Worm (Caenorhabditis elegans) whole organism, young adult: ENCODE data around the gene F02C12.1.
A peak's percentile ranks its signal among the peaks of the same experiment; 100 is the strongest.

Experiments used
- B0336.3 ChIP-seq: fragments of 200-800 bp; sonication (Bioruptor generic); IDR thresholded peaks from 2 replicates; pipeline ENCODE4 v1.3.6; 2022; ENCODE audit warnings: missing genetic modification characterization, missing compliant biosample characterization
- F52B5.7 ChIP-seq: sonication (generic microtip); optimal IDR thresholded peaks from 2 replicates; lab custom pipeline; 2016; ENCODE audit warnings: mild to moderate bottlenecking, missing genetic modification characterization, missing compliant biosample characterization
- F55B11.4 ChIP-seq: sonication (generic microtip); optimal IDR thresholded peaks from 2 replicates; lab custom pipeline; 2016; ENCODE audit warnings: missing compliant biosample characterization, missing genetic modification characterization, borderline replicate concordance; ENCODE audit not compliant: insufficient read depth
- T07F8.4 ChIP-seq: sonication (generic microtip); optimal IDR thresholded peaks from 2 replicates; lab custom pipeline; 2016; ENCODE audit warnings: mild to moderate bottlenecking, missing genetic modification characterization, moderate library complexity, missing compliant biosample characterization
- Y67H2A.10 ChIP-seq: fragments of 200-800 bp; sonication (Bioruptor generic); conservative IDR thresholded peaks from 2 replicates; pipeline ENCODE4 v1.3.6; 2022; ENCODE audit warnings: missing genetic modification reagents, missing genetic modification characterization, missing compliant biosample characterization
- Y95B8A.8 ChIP-seq: fragments of 200-800 bp; sonication (Bioruptor generic); IDR thresholded peaks from 2 replicates; pipeline ENCODE4 v1.3.6; 2022; ENCODE audit warnings: missing genetic modification reagents, missing genetic modification characterization, missing compliant biosample characterization
- aptf-2 ChIP-seq: fragments of 200-800 bp; sonication (Bioruptor generic); conservative IDR thresholded peaks from 2 replicates; pipeline ENCODE4 v1.3.6; 2022; ENCODE audit warnings: missing genetic modification reagents, missing genetic modification characterization, missing compliant biosample characterization
- aptf-3 ChIP-seq: fragments of 200-800 bp; sonication (Bioruptor generic); IDR thresholded peaks from 2 replicates; pipeline ENCODE4 v1.3.6; 2022; ENCODE audit warnings: missing genetic modification characterization, missing compliant biosample characterization
- atf-7 ChIP-seq: sonication (generic microtip); optimal IDR thresholded peaks from 2 replicates; lab custom pipeline; 2017; ENCODE audit warnings: mild to moderate bottlenecking, missing genetic modification characterization, missing compliant biosample characterization
- cebp-1 ChIP-seq, 2 experiments: fragments of 200-800 bp in 1 of 2; sonication (Bioruptor generic) in 1 of 2; sonication (generic microtip) in 1 of 2; IDR thresholded peaks in 1 of 2; optimal IDR thresholded peaks in 1 of 2; 2 replicates each; pipeline versions ENCODE4 v1.3.6 to Lab custom; 2017 to 2022; ENCODE audit warnings: missing compliant biosample characterization in 2 of 2, missing genetic modification characterization in 2 of 2, mild to moderate bottlenecking in 1 of 2, missing genetic modification reagents in 1 of 2, moderate library complexity in 1 of 2
- ceh-100 ChIP-seq: fragments of 200-800 bp; sonication (Bioruptor generic); IDR thresholded peaks from 2 replicates; pipeline ENCODE4 v1.3.6; 2022; ENCODE audit warnings: missing genetic modification reagents, missing genetic modification characterization, missing compliant biosample characterization
- ceh-27 ChIP-seq: fragments of 200-800 bp; sonication (Bioruptor generic); optimal IDR thresholded peaks from 2 replicates; lab custom pipeline; 2018; ENCODE audit warnings: mild to moderate bottlenecking, missing genetic modification characterization, moderate library complexity, missing compliant biosample characterization
- ceh-79 ChIP-seq: sonication (generic microtip); optimal IDR thresholded peaks from 2 replicates; lab custom pipeline; 2017; ENCODE audit warnings: mild to moderate bottlenecking, missing genetic modification characterization, missing compliant biosample characterization
- dpff-1 ChIP-seq: sonication (generic microtip); optimal IDR thresholded peaks from 2 replicates; lab custom pipeline; 2017; ENCODE audit warnings: mild to moderate bottlenecking, missing genetic modification characterization, missing compliant biosample characterization
- hmg-20 ChIP-seq: fragments of 200-800 bp; sonication (Bioruptor generic); IDR thresholded peaks from 2 replicates; pipeline ENCODE4 v1.3.6; 2022; ENCODE audit warnings: missing genetic modification reagents, missing genetic modification characterization, missing compliant biosample characterization
- madf-3 ChIP-seq: fragments of 200-800 bp; sonication (Bioruptor generic); IDR thresholded peaks from 2 replicates; pipeline ENCODE4 v1.3.6; 2022; ENCODE audit warnings: missing genetic modification reagents, missing genetic modification characterization, missing compliant biosample characterization
- mcd-1 ChIP-seq: fragments of 200-800 bp; sonication (Bioruptor generic); IDR thresholded peaks from 2 replicates; pipeline ENCODE4 v1.3.6; 2022; ENCODE audit warnings: missing genetic modification reagents, missing genetic modification characterization, missing compliant biosample characterization
- mxl-1 ChIP-seq: sonication (generic microtip); optimal IDR thresholded peaks from 2 replicates; lab custom pipeline; 2016; ENCODE audit warnings: missing genetic modification characterization, missing compliant biosample characterization
- nfyb-1 ChIP-seq: fragments of 200-800 bp; sonication (Bioruptor generic); IDR thresholded peaks from 2 replicates; pipeline ENCODE4 v1.3.6; 2022; ENCODE audit warnings: missing genetic modification reagents, missing genetic modification characterization, missing compliant biosample characterization
- nhr-179 ChIP-seq: sonication (generic microtip); optimal IDR thresholded peaks from 2 replicates; lab custom pipeline; 2016; ENCODE audit warnings: mild to moderate bottlenecking, missing genetic modification characterization, missing compliant biosample characterization
- nhr-80 ChIP-seq: sonication (generic microtip); optimal IDR thresholded peaks from 2 replicates; lab custom pipeline; 2016; ENCODE audit warnings: missing genetic modification characterization, missing compliant biosample characterization
- rcor-1 ChIP-seq: fragments of 200-800 bp; sonication (Bioruptor generic); IDR thresholded peaks from 2 replicates; pipeline ENCODE4 v1.3.6; 2022; ENCODE audit warnings: missing genetic modification reagents, missing genetic modification characterization, missing compliant biosample characterization
- sea-2 ChIP-seq: fragments of 200-800 bp; sonication (Bioruptor generic); IDR thresholded peaks from 2 replicates; pipeline ENCODE4 v1.3.6; 2022; ENCODE audit warnings: missing genetic modification characterization, missing compliant biosample characterization
- snpc-4 ChIP-seq, 5 experiments: fragments of 150-350 bp in 1 of 5; sonication (generic microtip) in 4 of 5; optimal IDR thresholded peaks; 2 replicates each; lab custom pipeline; 2014 to 2018; ENCODE audit warnings: missing genetic modification characterization in 5 of 5, missing biosample characterization in 3 of 5, antibody characterized with exemption in 2 of 5, mild to moderate bottlenecking in 2 of 5, missing compliant biosample characterization in 2 of 5, missing genotype in 2 of 5, moderate library complexity in 2 of 5, missing genetic modification reagents in 1 of 5
- sptf-2 ChIP-seq: fragments of 200-800 bp; sonication (Bioruptor generic); optimal IDR thresholded peaks from 2 replicates; lab custom pipeline; 2018; ENCODE audit warnings: mild to moderate bottlenecking, missing genetic modification characterization, missing compliant biosample characterization
- tbx-9 ChIP-seq: sonication (generic microtip); optimal IDR thresholded peaks from 2 replicates; lab custom pipeline; 2016; ENCODE audit warnings: borderline replicate concordance, missing genetic modification characterization, inconsistent platforms, missing compliant biosample characterization
- unc-62 ChIP-seq: fragments of 150-350 bp; optimal IDR thresholded peaks from 2 replicates; lab custom pipeline; 2014; ENCODE audit warnings: missing biosample characterization, missing genetic modification reagents, missing genetic modification characterization
- zim-3 ChIP-seq: sonication (generic microtip); optimal IDR thresholded peaks from 2 replicates; lab custom pipeline; 2017; ENCODE audit warnings: mild to moderate bottlenecking, missing genetic modification characterization, moderate library complexity, missing compliant biosample characterization
- ztf-18 ChIP-seq: sonication (generic microtip); optimal IDR thresholded peaks from 2 replicates; lab custom pipeline; 2016; ENCODE audit warnings: missing genotype, mild to moderate bottlenecking, missing genetic modification characterization, missing compliant biosample characterization
- ztf-22 ChIP-seq: fragments of 200-800 bp; sonication (Bioruptor generic); optimal IDR thresholded peaks from 2 replicates; lab custom pipeline; 2018; ENCODE audit warnings: mild to moderate bottlenecking, missing genetic modification characterization, moderate library complexity, missing compliant biosample characterization
- ztf-26 ChIP-seq: sonication (generic microtip); optimal IDR thresholded peaks from 2 replicates; lab custom pipeline; 2017; ENCODE audit warnings: missing genetic modification characterization, missing compliant biosample characterization
- ztf-3 ChIP-seq: fragments of 200-800 bp; sonication (Bioruptor generic); optimal IDR thresholded peaks from 2 replicates; lab custom pipeline; 2018; ENCODE audit warnings: mild to moderate bottlenecking, missing genetic modification characterization, missing compliant biosample characterization

F02C12.1 gene

DNA sequence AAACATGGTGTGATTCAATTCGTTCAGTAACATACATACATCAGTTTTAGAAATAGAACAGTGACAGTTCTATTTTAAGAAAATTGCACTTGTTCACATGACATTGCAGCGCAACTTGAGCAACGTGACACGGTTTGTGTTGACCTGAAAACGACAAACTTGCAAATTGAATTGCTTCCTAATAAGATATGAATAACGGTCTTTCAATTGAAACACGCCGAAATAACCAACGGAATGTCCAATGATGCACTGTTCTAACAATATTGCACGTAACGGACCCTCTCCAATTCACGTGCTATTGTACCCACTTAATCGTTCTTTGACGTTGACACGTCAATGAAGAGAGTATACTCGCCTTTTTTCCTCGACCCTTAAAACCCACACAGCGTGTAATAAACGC is 42.1 kb upstream of the F02C12.1 start (continued):
- TF ChIP-seq cebp-1 (GFP tag; IDR thresholded peaks at IDR 0.05; lab: Robert Waterston, UW) (no peak), cebp-1 (tag; optimal IDR thresholded peaks at IDR 0.05; lab: Kevin White, UChicago) (peak; percentile 19), ceh-79 (tag; lab: Kevin White, UChicago) (no peak), ztf-26 (tag; lab: Kevin White, UChicago) (peak; percentile 19), rcor-1 (GFP tag; lab: Robert Waterston, UW) (no peak), mxl-1 (tag; lab: Kevin White, UChicago) (no peak), unc-62 (GFP tag; lab: Kevin White, UChicago) (peak; percentile 18), nfyb-1 (GFP tag; lab: Robert Waterston, UW) (0 out of 2 replicates have a peak, but pooled peaks have one; percentile 26), snpc-4 (GFP tag; optimal IDR thresholded peaks at IDR 0.05; lab: Kevin White, UChicago) (no peak), snpc-4 (tag; optimal IDR thresholded peaks at IDR 0.05; lab: Kevin White, UChicago) (no peak), dpff-1 (tag; lab: Kevin White, UChicago) (no peak), ceh-100 (GFP tag; lab: Robert Waterston, UW) (no peak), tbx-9 (tag; lab: Kevin White, UChicago) (no peak)

DNA sequence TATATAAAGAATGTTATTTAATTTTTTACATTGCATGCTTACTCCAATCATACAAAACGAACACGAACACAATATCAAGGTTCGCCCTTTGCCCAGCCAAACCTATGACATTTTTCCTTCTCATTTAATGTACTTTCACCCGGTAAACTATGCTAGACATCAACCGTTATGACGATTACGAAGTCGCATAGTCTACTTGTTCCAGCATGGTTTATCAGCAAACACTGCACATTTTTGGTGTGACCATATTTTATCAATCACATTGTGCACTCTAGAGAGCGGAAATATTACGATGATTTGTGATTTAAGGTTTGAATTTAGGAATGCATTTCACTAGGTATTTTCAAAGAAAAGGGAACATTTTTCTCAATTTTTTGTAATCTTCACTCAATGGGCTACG is 41.3 kb upstream of the F02C12.1 start:
- peak; percentile 90 for TF ChIP-seq nhr-80 (tag; lab: Kevin White, UChicago)
- no peak for TF ChIP-seq ztf-3 (GFP tag; lab: Kevin White, UChicago)
- no peak for TF ChIP-seq hmg-20 (GFP tag; lab: Robert Waterston, UW)
- no peak for TF ChIP-seq sea-2 (GFP tag; lab: Robert Waterston, UW)
- peak; percentile 35 for TF ChIP-seq atf-7 (tag; lab: Kevin White, UChicago)
- TF ChIP-seq ztf-22 (GFP tag; lab: Kevin White, UChicago): no peak
- TF ChIP-seq Y67H2A.10 (GFP tag; lab: Robert Waterston, UW): no peak
- no peak for TF ChIP-seq cebp-1 (GFP tag; IDR thresholded peaks at IDR 0.05; lab: Robert Waterston, UW)
- TF ChIP-seq cebp-1 (tag; optimal IDR thresholded peaks at IDR 0.05; lab: Kevin White, UChicago): peak; percentile 38

DNA sequence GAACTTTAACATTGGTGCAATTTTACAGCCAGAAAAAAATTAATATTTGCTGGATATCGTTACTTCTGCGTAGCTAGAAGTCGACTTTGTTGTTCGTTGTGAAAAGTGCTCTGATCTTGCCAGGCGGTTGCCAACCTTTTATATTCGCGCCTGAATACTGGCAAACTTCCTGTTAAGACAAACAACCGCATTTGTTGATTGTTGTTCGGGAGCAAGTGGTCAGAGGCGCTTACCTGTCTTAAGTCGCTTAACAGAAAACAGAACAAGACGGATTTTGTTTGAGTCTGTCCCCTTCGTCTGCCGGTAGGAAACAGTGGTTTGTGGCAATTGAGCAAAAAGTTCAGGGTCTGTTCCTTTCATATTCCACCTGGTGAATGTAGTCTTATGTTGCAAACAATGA is 39.4 kb upstream of the F02C12.1 start, which contains the start of gene C49F8.15:
Gene C49F8.15, minus strand, starts transcription at position 101 of the 400 bp plus-strand sequence.
- TF ChIP-seq zim-3 (tag; lab: Kevin White, UChicago): no peak
- TF ChIP-seq mcd-1 (GFP tag; lab: Robert Waterston, UW): no peak
- no peak for TF ChIP-seq ztf-26 (tag; lab: Kevin White, UChicago)
- no peak for TF ChIP-seq ceh-27 (GFP tag; lab: Kevin White, UChicago)

DNA sequence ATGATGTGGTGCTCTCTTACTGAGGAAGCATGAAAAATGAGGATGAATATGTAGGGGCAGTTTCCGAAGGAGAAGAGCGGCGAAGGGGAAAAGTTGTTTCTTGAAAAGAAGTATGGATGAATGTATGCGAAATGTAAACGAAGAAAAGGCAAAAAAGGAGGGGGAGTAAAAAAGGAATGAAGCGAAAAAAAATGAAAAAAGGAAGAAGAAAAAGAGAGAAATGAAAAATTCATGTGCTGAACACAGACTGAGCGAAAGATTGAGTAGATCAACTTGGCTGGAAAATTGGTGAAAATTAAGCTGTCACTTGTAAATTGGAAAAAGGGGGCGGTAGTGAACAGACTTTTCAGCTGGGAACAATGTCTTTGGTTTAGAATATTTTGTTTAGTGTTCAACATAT is 37.0 kb upstream of the F02C12.1 start, which contains the start of gene C49F8.1:
Gene C49F8.1, minus strand, starts transcription at position 101 of the 400 bp plus-strand sequence.
- TF ChIP-seq madf-3 (no peak), F55B11.4 (no peak), Y95B8A.8 (no peak), aptf-3 (GFP tag; lab: Robert Waterston, UW) (no peak), F52B5.7 (tag; lab: Kevin White, UChicago) (no peak), T07F8.4 (tag; lab: Kevin White, UChicago) (no peak), aptf-2 (no peak), nhr-179 (tag; lab: Kevin White, UChicago) (no peak), B0336.3 (GFP tag; lab: Robert Waterston, UW) (no peak), snpc-4 (GFP tag; optimal IDR thresholded peaks at IDR 0.05; lab: Kevin White, UChicago) (no peak), snpc-4 (tag; optimal IDR thresholded peaks at IDR 0.05; lab: Kevin White, UChicago) (no peak), rcor-1 (GFP tag; lab: Robert Waterston, UW) (no peak), ztf-18 (tag; lab: Kevin White, UChicago) (no peak), sptf-2 (GFP tag; lab: Kevin White, UChicago) (no peak)
